Fruit fly (Drosophila melanogaster): ENCODE measurements around the gene Edem2.
A peak's percentile ranks its signal among the peaks of the same experiment; 100 is the strongest.

Gene Edem2

dm6 chr2L:13227242-13227641, 35.2 kb downstream of the Edem2 start, which contains the start of gene CG16813 (continued):
- TF ChIP-seq CG34224 (GFP tag; IDR thresholded peaks at IDR 0.05; ENCODE audit: partially characterized antibody) (no peak), CG31365 (tag; optimal IDR thresholded peaks at IDR 0.05) (no peak), CG13123 (GFP tag; optimal IDR thresholded peaks at IDR 0.05) (no peak), exex (tag; optimal IDR thresholded peaks at IDR 0.05) (no peak), D19A (tag; optimal IDR thresholded peaks at IDR 0.05) (no peak), chinmo (GFP tag; IDR thresholded peaks at IDR 0.05; ENCODE audit: partially characterized antibody) (no peak), Tbp (GFP tag; optimal IDR thresholded peaks at IDR 0.05) (no peak), tgo (GFP tag; IDR thresholded peaks at IDR 0.05) (no peak), CG15269 (tag; optimal IDR thresholded peaks at IDR 0.05) (no peak), CG7987 (GFP tag; optimal IDR thresholded peaks at IDR 0.05) (no peak), otp (GFP tag; IDR thresholded peaks at IDR 0.05) (no peak), Fer2 (tag; optimal IDR thresholded peaks at IDR 0.05) (no peak), kni (GFP tag; optimal IDR thresholded peaks at IDR 0.05) (peak; percentile 56), CG33557 (GFP tag; optimal IDR thresholded peaks at IDR 0.05) (no peak), knrl (GFP tag; IDR thresholded peaks at IDR 0.05; ENCODE audit: partially characterized antibody) (no peak), Pdp1 (GFP tag; optimal IDR thresholded peaks at IDR 0.05) (no peak), seq (GFP tag; IDR thresholded peaks at IDR 0.05) (no peak), al (GFP tag; IDR thresholded peaks at IDR 0.05) (no peak), caup (GFP tag; optimal IDR thresholded peaks at IDR 0.05; ENCODE audit: severe bottlenecking) (no peak), zfh2 (GFP tag; optimal IDR thresholded peaks at IDR 0.05) (no peak), CG13287 (GFP tag; IDR thresholded peaks at IDR 0.05; ENCODE audit: partially characterized antibody) (no peak), D19B (GFP tag; optimal IDR thresholded peaks at IDR 0.05) (no peak), kah (GFP tag; optimal IDR thresholded peaks at IDR 0.05) (no peak), gem (tag; optimal IDR thresholded peaks at IDR 0.05) (no peak), gsb (GFP tag; IDR thresholded peaks at IDR 0.05) (no peak), ro (GFP tag; IDR thresholded peaks at IDR 0.05) (no peak), Nf-YB (GFP tag; optimal IDR thresholded peaks at IDR 0.05) (no peak), CG15479 (GFP tag; optimal IDR thresholded peaks at IDR 0.05) (peak; percentile 92), sim (GFP tag; IDR thresholded peaks at IDR 0.05) (no peak), CG10209 (GFP tag; optimal IDR thresholded peaks at IDR 0.05) (no peak), sisA (GFP tag; IDR thresholded peaks at IDR 0.05) (no peak), CG3065 (GFP tag; optimal IDR thresholded peaks at IDR 0.05) (no peak), CG16813 (GFP tag; IDR thresholded peaks at IDR 0.05; ENCODE audit: partially characterized antibody) (no peak), CG14441 (GFP tag; IDR thresholded peaks at IDR 0.05) (no peak), stwl (tag; optimal IDR thresholded peaks at IDR 0.05) (no peak), B-H2 (GFP tag; optimal IDR thresholded peaks at IDR 0.05) (no peak), pros (GFP tag; optimal IDR thresholded peaks at IDR 0.05) (peak; percentile 24), CG18476 (GFP tag; optimal IDR thresholded peaks at IDR 0.05) (no peak), D (optimal IDR thresholded peaks at IDR 0.05) (peak; percentile 96), D (GFP tag; optimal IDR thresholded peaks at IDR 0.05) (no peak), vvl (GFP tag; IDR thresholded peaks at IDR 0.05) (no peak), sima (GFP tag; optimal IDR thresholded peaks at IDR 0.05) (no peak), CG12744 (GFP tag; optimal IDR thresholded peaks at IDR 0.05) (no peak), sc (optimal IDR thresholded peaks at IDR 0.05) (no peak), sc (GFP tag; optimal IDR thresholded peaks at IDR 0.05) (no peak), CG31224 (GFP tag; IDR thresholded peaks at IDR 0.05) (no peak), ham (GFP tag; IDR thresholded peaks at IDR 0.05) (no peak), Hey (tag; optimal IDR thresholded peaks at IDR 0.05) (no peak), dmrt11E (tag; optimal IDR thresholded peaks at IDR 0.05) (no peak), ac (GFP tag; optimal IDR thresholded peaks at IDR 0.05) (peak; percentile 49), cad (GFP tag; optimal IDR thresholded peaks at IDR 0.05) (peak; percentile 90), en (GFP tag; optimal IDR thresholded peaks at IDR 0.05) (no peak)
